Worm (Caenorhabditis elegans) whole organism, L2 larva: ENCODE measurements around the gene kbp-1.

Experiments used
- C34F6.9 ChIP-seq: fragments of 150-350 bp; optimal IDR thresholded peaks from 2 replicates; lab custom pipeline; 2014; ENCODE audit warnings: missing biosample characterization, missing genetic modification characterization
- F13H6.1 ChIP-seq: sonication (generic microtip); optimal IDR thresholded peaks from 2 replicates; lab custom pipeline; 2016; ENCODE audit warnings: missing genetic modification characterization, missing compliant biosample characterization
- R02D3.7 ChIP-seq: fragments of 150-350 bp; optimal IDR thresholded peaks from 2 replicates; lab custom pipeline; 2014; ENCODE audit warnings: missing biosample characterization, missing genetic modification characterization
- Y55F3AM.14 ChIP-seq: fragments of 200-800 bp; sonication (Bioruptor generic); optimal IDR thresholded peaks from 2 replicates; lab custom pipeline; 2018; ENCODE audit warnings: mild to moderate bottlenecking, missing genetic modification characterization, missing compliant biosample characterization
- ZK546.5 ChIP-seq: sonication (generic microtip); optimal IDR thresholded peaks from 2 replicates; lab custom pipeline; 2017; ENCODE audit warnings: missing biosample characterization, missing genetic modification characterization
- alr-1 ChIP-seq: fragments of 150-350 bp; optimal IDR thresholded peaks from 2 replicates; lab custom pipeline; 2014; ENCODE audit warnings: missing biosample characterization, missing genetic modification characterization
- aly-2 ChIP-seq: fragments of 150-350 bp; optimal IDR thresholded peaks from 2 replicates; lab custom pipeline; 2014; ENCODE audit warnings: missing biosample characterization, missing genetic modification characterization
- ama-1 ChIP-seq: fragments of 150-350 bp; optimal IDR thresholded peaks from 2 replicates; lab custom pipeline; 2018; ENCODE audit warnings: inconsistent platforms
- blmp-1 ChIP-seq: sonication (generic microtip); optimal IDR thresholded peaks from 2 replicates; lab custom pipeline; 2017; ENCODE audit warnings: missing genetic modification characterization, mild to moderate bottlenecking, missing compliant biosample characterization, antibody characterized with exemption, moderate library complexity; ENCODE audit not compliant: insufficient read depth
- ceh-16 ChIP-seq: fragments of 150-350 bp; optimal IDR thresholded peaks from 2 replicates; lab custom pipeline; 2014; ENCODE audit warnings: missing biosample characterization, missing genetic modification characterization
- ceh-82 ChIP-seq: fragments of 150-350 bp; optimal IDR thresholded peaks from 2 replicates; lab custom pipeline; 2014; ENCODE audit warnings: missing biosample characterization, missing genetic modification characterization
- crh-2 ChIP-seq: sonication (generic microtip); optimal IDR thresholded peaks from 2 replicates; lab custom pipeline; 2017; ENCODE audit warnings: missing biosample characterization, missing genetic modification characterization
- dmd-4 ChIP-seq: sonication (generic microtip); optimal IDR thresholded peaks from 2 replicates; lab custom pipeline; 2017; ENCODE audit warnings: missing biosample characterization, missing genetic modification characterization
- egl-27 ChIP-seq: sonication (generic microtip); optimal IDR thresholded peaks from 3 replicates; lab custom pipeline; 2017; ENCODE audit warnings: missing biosample characterization, missing genetic modification reagents, missing genetic modification characterization
- elt-1 ChIP-seq: fragments of 150-350 bp; optimal IDR thresholded peaks from 2 replicates; lab custom pipeline; 2014; ENCODE audit warnings: missing biosample characterization, missing genetic modification characterization
- fos-1 ChIP-seq: fragments of 150-350 bp; optimal IDR thresholded peaks from 2 replicates; lab custom pipeline; 2014; ENCODE audit warnings: missing biosample characterization, missing genetic modification characterization
- gmeb-1 ChIP-seq: fragments of 150-350 bp; optimal IDR thresholded peaks from 2 replicates; lab custom pipeline; 2014; ENCODE audit warnings: missing biosample characterization, missing genetic modification characterization
- lin-11 ChIP-seq: fragments of 150-350 bp; sonication (generic microtip); optimal IDR thresholded peaks from 2 replicates; lab custom pipeline; 2014; ENCODE audit warnings: missing biosample characterization, missing genetic modification characterization, inconsistent platforms, mixed read lengths
- lin-13 ChIP-seq: fragments of 150-350 bp; optimal IDR thresholded peaks from 2 replicates; lab custom pipeline; 2014; ENCODE audit warnings: missing biosample characterization, missing genetic modification reagents, missing genetic modification characterization
- lin-39 ChIP-seq: fragments of 150-350 bp; optimal IDR thresholded peaks from 2 replicates; lab custom pipeline; 2014; ENCODE audit warnings: missing biosample characterization, missing genetic modification reagents, missing genetic modification characterization
- lsy-2 ChIP-seq, 2 experiments: fragments of 150-350 bp in 1 of 2; sonication (generic microtip) in 1 of 2; optimal IDR thresholded peaks; 2 replicates each; lab custom pipeline; 2014 to 2017; ENCODE audit warnings: missing biosample characterization in 2 of 2, missing genetic modification characterization in 2 of 2
- mab-5 ChIP-seq: fragments of 150-350 bp; optimal IDR thresholded peaks from 2 replicates; lab custom pipeline; 2014; ENCODE audit warnings: missing biosample characterization, missing genetic modification characterization
- mbf-1 ChIP-seq: sonication (generic microtip); optimal IDR thresholded peaks from 2 replicates; lab custom pipeline; 2017; ENCODE audit warnings: missing biosample characterization, missing genetic modification characterization
- mdl-1 ChIP-seq, 2 experiments: fragments of 150-350 bp in 1 of 2; sonication (generic microtip) in 1 of 2; optimal IDR thresholded peaks; 2 replicates each; lab custom pipeline; 2017; ENCODE audit warnings: missing biosample characterization in 2 of 2, missing genetic modification characterization in 2 of 2
- nhr-10 ChIP-seq: sonication (generic microtip); optimal IDR thresholded peaks from 2 replicates; lab custom pipeline; 2017; ENCODE audit warnings: missing biosample characterization, missing genetic modification characterization
- nhr-11 ChIP-seq: fragments of 150-350 bp; optimal IDR thresholded peaks from 2 replicates; lab custom pipeline; 2014; ENCODE audit warnings: missing biosample characterization, missing genetic modification characterization
- nhr-12 ChIP-seq: fragments of 150-350 bp; optimal IDR thresholded peaks from 2 replicates; lab custom pipeline; 2014; ENCODE audit warnings: missing biosample characterization, missing genetic modification characterization
- nhr-129 ChIP-seq: fragments of 150-350 bp; optimal IDR thresholded peaks from 2 replicates; lab custom pipeline; 2014; ENCODE audit warnings: missing biosample characterization, missing genetic modification characterization
- nhr-21 ChIP-seq: fragments of 150-350 bp; optimal IDR thresholded peaks from 2 replicates; lab custom pipeline; 2014; ENCODE audit warnings: missing biosample characterization, missing genetic modification characterization
- nhr-237 ChIP-seq: fragments of 150-350 bp; optimal IDR thresholded peaks from 2 replicates; lab custom pipeline; 2014; ENCODE audit warnings: missing biosample characterization, missing genetic modification characterization
- nhr-25 ChIP-seq: fragments of 150-350 bp; sonication (generic microtip); optimal IDR thresholded peaks from 3 replicates; lab custom pipeline; 2014; ENCODE audit warnings: missing biosample characterization, missing genetic modification characterization
- nhr-77 ChIP-seq: fragments of 150-350 bp; optimal IDR thresholded peaks from 2 replicates; lab custom pipeline; 2014; ENCODE audit warnings: missing biosample characterization, missing genetic modification characterization
- sem-4 ChIP-seq: fragments of 150-350 bp; optimal IDR thresholded peaks from 2 replicates; lab custom pipeline; 2014; ENCODE audit warnings: missing biosample characterization, missing genetic modification reagents, missing genetic modification characterization
- skn-1 ChIP-seq: sonication (generic microtip); optimal IDR thresholded peaks from 2 replicates; lab custom pipeline; 2017; ENCODE audit warnings: missing biosample characterization, missing genetic modification characterization
- sma-9 ChIP-seq, 2 experiments: fragments of 150-350 bp in 1 of 2; sonication (generic microtip) in 1 of 2; optimal IDR thresholded peaks; 2 replicates each; lab custom pipeline; 2014 to 2016; ENCODE audit warnings: missing genetic modification characterization in 2 of 2, mild to moderate bottlenecking in 1 of 2, missing biosample characterization in 1 of 2, missing compliant biosample characterization in 1 of 2, missing genetic modification reagents in 1 of 2, moderate library complexity in 1 of 2
- snpc-4 ChIP-seq: fragments of 150-350 bp; optimal IDR thresholded peaks from 2 replicates; lab custom pipeline; 2014; ENCODE audit warnings: missing biosample characterization, missing genetic modification characterization
- unc-55 ChIP-seq: fragments of 150-350 bp; sonication (generic microtip); optimal IDR thresholded peaks from 3 replicates; lab custom pipeline; 2014; ENCODE audit warnings: missing biosample characterization, missing genetic modification reagents, missing genetic modification characterization
- unc-62 ChIP-seq: fragments of 150-350 bp; optimal IDR thresholded peaks from 2 replicates; lab custom pipeline; 2014; ENCODE audit warnings: missing biosample characterization, missing genetic modification reagents, missing genetic modification characterization
- zag-1 ChIP-seq: fragments of 150-350 bp; optimal IDR thresholded peaks from 2 replicates; lab custom pipeline; 2014; ENCODE audit warnings: missing biosample characterization, missing genetic modification characterization
- ztf-1 ChIP-seq: fragments of 200-800 bp; sonication (Bioruptor generic); conservative IDR thresholded peaks from 2 replicates; pipeline ENCODE4 v1.3.6; 2022; ENCODE audit warnings: missing genetic modification characterization, missing compliant biosample characterization
- ztf-11 ChIP-seq: sonication (generic microtip); optimal IDR thresholded peaks from 2 replicates; lab custom pipeline; 2017; ENCODE audit warnings: missing biosample characterization, missing genetic modification characterization
- ztf-4 ChIP-seq: fragments of 150-350 bp; optimal IDR thresholded peaks from 2 replicates; lab custom pipeline; 2014; ENCODE audit warnings: missing biosample characterization, missing genetic modification characterization

The kbp-1 gene

DNA sequence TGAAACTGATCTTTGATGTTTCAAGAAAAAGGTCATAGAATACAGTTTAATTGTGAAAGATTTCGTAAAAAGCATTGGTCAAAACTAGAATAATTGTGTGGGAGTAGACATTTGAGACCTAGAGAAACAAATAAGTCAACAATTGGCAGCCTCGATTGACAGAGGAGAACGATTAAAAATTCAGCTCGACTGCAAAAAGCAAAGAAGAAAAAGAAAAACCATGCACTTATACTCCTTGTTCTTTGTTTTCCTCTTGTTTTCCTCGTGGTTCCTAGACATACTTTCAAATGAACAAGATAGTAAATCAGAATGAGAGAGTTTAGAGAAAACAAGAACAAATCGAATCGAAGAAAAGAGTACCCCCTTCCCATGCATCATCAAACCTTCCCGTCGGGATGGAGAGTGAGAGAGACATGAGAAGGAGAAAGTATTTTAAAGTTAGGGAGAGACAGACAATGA is 12.0 kb upstream of the kbp-1 start:
- TF ChIP-seq fos-1 (peak; percentile 93), lin-13 (GFP tag; lab: Kevin White, UChicago) (no peak), zag-1 (tag; lab: Kevin White, UChicago) (no peak), ztf-11 (no peak), R02D3.7 (tag; lab: Kevin White, UChicago) (no peak), ztf-1 (GFP tag; lab: Robert Waterston, UW) (no peak), gmeb-1 (tag; lab: Kevin White, UChicago) (peak; percentile 61), unc-55 (GFP tag; lab: Kevin White, UChicago) (no peak), aly-2 (tag; lab: Kevin White, UChicago) (no peak), skn-1 (tag; lab: Kevin White, UChicago) (no peak), ceh-16 (no peak), lin-11 (tag; lab: Kevin White, UChicago) (no peak), snpc-4 (tag; lab: Kevin White, UChicago) (no peak), C34F6.9 (peak; percentile 54), mbf-1 (tag; lab: Kevin White, UChicago) (no peak), F13H6.1 (tag; lab: Kevin White, UChicago) (peak; percentile 73), lin-39 (tag; lab: Kevin White, UChicago) (no peak), sem-4 (no peak), ZK546.5 (no peak), Y55F3AM.14 (GFP tag; lab: Kevin White, UChicago) (no peak), nhr-25 (tag; lab: Kevin White, UChicago) (peak; percentile 33), mab-5 (tag; lab: Kevin White, UChicago) (no peak), nhr-11 (no peak), nhr-129 (tag; lab: Kevin White, UChicago) (peak; percentile 85), nhr-21 (no peak), ceh-82 (tag; lab: Kevin White, UChicago) (no peak), nhr-10 (tag; lab: Kevin White, UChicago) (no peak), elt-1 (tag; lab: Kevin White, UChicago) (no peak), ama-1 (lab: Kevin White, UChicago) (no peak), nhr-12 (tag; lab: Kevin White, UChicago) (no peak), sma-9 (GFP tag; optimal IDR thresholded peaks at IDR 0.05; lab: Kevin White, UChicago) (peak; percentile 78), sma-9 (tag; optimal IDR thresholded peaks at IDR 0.05; lab: Kevin White, UChicago) (no peak), ztf-4 (no peak), nhr-237 (no peak), mdl-1 (tag; optimal IDR thresholded peaks at IDR 0.05; lab: Kevin White, UChicago) (peak; percentile 2 to 43), nhr-77 (no peak), crh-2 (tag; lab: Kevin White, UChicago) (peak; percentile 49), lsy-2 (tag; optimal IDR thresholded peaks at IDR 0.05; lab: Kevin White, UChicago) (peak in 1 of 2 experiments; percentile 55), blmp-1 (tag; lab: Kevin White, UChicago) (peak; percentile 64), unc-62 (GFP tag; lab: Kevin White, UChicago) (no peak)

DNA sequence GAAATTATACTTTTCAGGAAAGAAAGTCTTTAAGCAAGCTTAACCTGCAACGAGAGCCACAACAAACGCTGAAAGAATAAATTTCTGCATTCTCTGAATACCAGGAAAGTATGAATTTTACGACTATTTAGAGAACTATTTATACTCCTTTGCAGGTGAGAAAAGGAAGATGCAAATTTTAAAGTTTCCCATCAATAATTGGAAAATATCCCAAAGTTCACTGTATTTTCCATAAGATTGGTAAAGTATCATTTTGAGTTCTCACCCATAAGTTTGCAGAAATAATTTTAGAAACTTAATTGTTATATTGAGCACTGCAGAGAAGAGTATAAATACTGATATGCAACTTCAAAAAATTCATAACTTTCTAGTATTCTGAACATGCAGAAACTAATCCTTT is 10.0 kb upstream of the kbp-1 start, which contains the start of gene clec-158:
Gene clec-158 (minus strand): TSS at position 101 of the 400 bp plus-strand sequence.
- no peak for TF ChIP-seq nhr-25 (tag; lab: Kevin White, UChicago)
- TF ChIP-seq alr-1 (tag; lab: Kevin White, UChicago), result no peak
- TF ChIP-seq Y55F3AM.14 (GFP tag; lab: Kevin White, UChicago), result no peak
- no peak for TF ChIP-seq blmp-1 (tag; lab: Kevin White, UChicago)
- TF ChIP-seq ceh-16, result no peak
- TF ChIP-seq ztf-1 (GFP tag; lab: Robert Waterston, UW), result no peak
- no peak for TF ChIP-seq dmd-4 (tag; lab: Kevin White, UChicago)
- no peak for TF ChIP-seq lin-13 (GFP tag; lab: Kevin White, UChicago)
- TF ChIP-seq ceh-82 (tag; lab: Kevin White, UChicago), result no peak
- TF ChIP-seq lin-11 (tag; lab: Kevin White, UChicago), result no peak
- no peak for TF ChIP-seq elt-1 (tag; lab: Kevin White, UChicago)
- TF ChIP-seq egl-27 (tag; lab: Kevin White, UChicago), result no peak
- TF ChIP-seq F13H6.1 (tag; lab: Kevin White, UChicago), result no peak
- no peak for TF ChIP-seq skn-1 (tag; lab: Kevin White, UChicago)
- TF ChIP-seq nhr-21, result no peak
- no peak for TF ChIP-seq mab-5 (tag; lab: Kevin White, UChicago)
- TF ChIP-seq lsy-2 (tag; optimal IDR thresholded peaks at IDR 0.05; lab: Kevin White, UChicago), result no peak
- no peak for TF ChIP-seq fos-1
- no peak for TF ChIP-seq ztf-4
- TF ChIP-seq sem-4, result no peak
- TF ChIP-seq, all 48 proteins: peak for 0
